Fruit fly (Drosophila melanogaster): ENCODE data around the gene CG5793.

DNA sequence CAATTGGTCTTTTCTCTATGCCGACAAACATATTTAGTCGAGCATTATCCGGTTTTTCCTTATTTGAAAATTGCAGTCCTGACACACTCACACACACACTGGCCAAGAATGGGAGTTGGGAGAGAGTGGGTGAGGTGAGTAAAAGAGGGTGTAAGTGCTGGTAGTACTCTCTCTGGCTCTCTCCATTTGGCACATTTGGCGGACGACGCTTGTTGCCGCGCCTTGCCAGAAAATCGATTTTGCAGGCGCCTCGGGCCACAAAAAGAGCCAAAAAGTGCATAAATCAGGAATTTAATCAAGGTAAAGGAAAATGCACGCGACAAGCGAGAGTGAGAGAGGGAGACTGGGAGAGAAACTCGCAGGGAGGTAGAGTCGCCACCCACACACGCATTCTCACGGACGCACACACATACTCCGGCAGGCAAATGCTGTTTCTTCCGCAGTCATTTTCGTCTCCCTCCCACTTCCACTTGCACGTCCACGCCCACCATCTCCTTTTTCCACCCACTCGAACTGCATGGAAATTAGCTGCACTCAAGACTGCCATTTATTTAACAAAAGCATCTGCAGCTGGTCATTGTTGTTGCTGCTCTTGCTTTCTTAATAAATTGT lies 30.7 kb upstream of the CG5793 start:
- TF ChIP-seq pdm3 (GFP tag; optimal IDR thresholded peaks at IDR 0.05), result no peak
- TF ChIP-seq eg (GFP tag; IDR thresholded peaks at IDR 0.05), result no peak
- TF ChIP-seq Gug (GFP tag; IDR thresholded peaks at IDR 0.05), result no peak
- no peak for TF ChIP-seq svp (GFP tag)
- TF ChIP-seq CG6276 (GFP tag; optimal IDR thresholded peaks at IDR 0.05), result no peak
- no peak for TF ChIP-seq CG8119 (GFP tag; IDR thresholded peaks at IDR 0.05)
- no peak for TF ChIP-seq dsx (GFP tag; optimal IDR thresholded peaks at IDR 0.05; ENCODE audit: poor library complexity, severe bottlenecking)
- no peak for TF ChIP-seq CG34406 (GFP tag; optimal IDR thresholded peaks at IDR 0.05)
- TF ChIP-seq CG8319 (GFP tag; optimal IDR thresholded peaks at IDR 0.05), result no peak
- TF ChIP-seq CG7368 (GFP tag; optimal IDR thresholded peaks at IDR 0.05), result no peak
- TF ChIP-seq Hr38 (GFP tag; optimal IDR thresholded peaks at IDR 0.05), result no peak
- no peak for TF ChIP-seq CG11762 (GFP tag; optimal IDR thresholded peaks at IDR 0.05; ENCODE audit: insufficient read depth)
- no peak for TF ChIP-seq Met (GFP tag; optimal IDR thresholded peaks at IDR 0.05)

Data from whole organism, prepupa.